Worm (Caenorhabditis elegans) whole organism, late embryonic: ENCODE measurements around the gene C09G12.17.

Experiments
- C08G9.2 ChIP-seq: sonication (generic microtip); optimal IDR thresholded peaks from 2 replicates; lab custom pipeline; 2016; ENCODE audit warnings: mild to moderate bottlenecking, missing genetic modification characterization, moderate library complexity, missing compliant biosample characterization
- Y22D7AL.16 ChIP-seq: sonication (generic microtip); optimal IDR thresholded peaks from 2 replicates; lab custom pipeline; 2016; ENCODE audit warnings: missing genetic modification characterization, missing compliant biosample characterization
- ahr-1 ChIP-seq: sonication (generic microtip); optimal IDR thresholded peaks from 2 replicates; lab custom pipeline; 2016; ENCODE audit warnings: missing genetic modification characterization, missing compliant biosample characterization
- ceh-18 ChIP-seq: sonication (generic microtip); optimal IDR thresholded peaks from 2 replicates; lab custom pipeline; 2016; ENCODE audit warnings: missing genetic modification characterization, missing compliant biosample characterization
- ceh-2 ChIP-seq: sonication (generic microtip); optimal IDR thresholded peaks from 2 replicates; lab custom pipeline; 2016; ENCODE audit warnings: missing genotype, missing genetic modification characterization, missing compliant biosample characterization
- ceh-22 ChIP-seq: sonication (generic microtip); optimal IDR thresholded peaks from 2 replicates; lab custom pipeline; 2017; ENCODE audit warnings: missing biosample characterization, missing genetic modification characterization
- ceh-30 ChIP-seq: fragments of 150-350 bp; optimal IDR thresholded peaks from 2 replicates; lab custom pipeline; 2014; ENCODE audit warnings: missing biosample characterization, missing genetic modification characterization
- ceh-31 ChIP-seq: sonication (generic microtip); optimal IDR thresholded peaks from 2 replicates; lab custom pipeline; 2016; ENCODE audit warnings: missing genetic modification characterization, missing compliant biosample characterization
- ceh-34 ChIP-seq: sonication (generic microtip); optimal IDR thresholded peaks from 2 replicates; lab custom pipeline; 2016; ENCODE audit warnings: mild to moderate bottlenecking, missing genetic modification characterization, missing compliant biosample characterization
- ceh-45 ChIP-seq: fragments of 200-800 bp; sonication (Bioruptor generic); IDR thresholded peaks from 2 replicates; pipeline ENCODE4 v1.3.6; 2022; ENCODE audit warnings: missing genetic modification reagents, missing genetic modification characterization, missing compliant biosample characterization
- ceh-48 ChIP-seq: sonication (generic microtip); optimal IDR thresholded peaks from 2 replicates; lab custom pipeline; 2016; ENCODE audit warnings: missing genetic modification characterization, inconsistent platforms, missing compliant biosample characterization
- ceh-6 ChIP-seq: fragments of 200-800 bp; sonication (Bioruptor generic); optimal IDR thresholded peaks from 2 replicates; lab custom pipeline; 2018; ENCODE audit warnings: mild to moderate bottlenecking, missing genetic modification characterization, missing compliant biosample characterization
- che-1 ChIP-seq: sonication (generic microtip); optimal IDR thresholded peaks from 2 replicates; lab custom pipeline; 2016; ENCODE audit warnings: mild to moderate bottlenecking, missing genetic modification characterization, missing compliant biosample characterization
- elt-4 ChIP-seq: sonication (generic microtip); optimal IDR thresholded peaks from 2 replicates; lab custom pipeline; 2016; ENCODE audit warnings: missing genetic modification characterization, missing compliant biosample characterization
- ets-4 ChIP-seq: sonication (generic microtip); optimal IDR thresholded peaks from 2 replicates; lab custom pipeline; 2016; ENCODE audit warnings: missing genetic modification characterization, missing compliant biosample characterization
- eyg-1 ChIP-seq: sonication (generic microtip); optimal IDR thresholded peaks from 2 replicates; lab custom pipeline; 2016; ENCODE audit warnings: missing genotype, missing genetic modification characterization, missing compliant biosample characterization
- fkh-10 ChIP-seq: fragments of 150-350 bp; optimal IDR thresholded peaks from 2 replicates; lab custom pipeline; 2014; ENCODE audit warnings: missing biosample characterization, missing genetic modification reagents, missing genetic modification characterization
- fkh-6 ChIP-seq: sonication (generic microtip); optimal IDR thresholded peaks from 2 replicates; lab custom pipeline; 2016; ENCODE audit warnings: missing genetic modification characterization, missing compliant biosample characterization
- gmeb-2 ChIP-seq: sonication (generic microtip); optimal IDR thresholded peaks from 2 replicates; lab custom pipeline; 2016; ENCODE audit warnings: missing genetic modification characterization, inconsistent platforms, missing compliant biosample characterization
- hlh-15 ChIP-seq: sonication (generic microtip); optimal IDR thresholded peaks from 2 replicates; lab custom pipeline; 2016; ENCODE audit warnings: missing genetic modification characterization, missing compliant biosample characterization
- hlh-30 ChIP-seq: sonication (generic microtip); optimal IDR thresholded peaks from 2 replicates; lab custom pipeline; 2017; ENCODE audit warnings: antibody characterized with exemption, missing genetic modification characterization, missing compliant biosample characterization; ENCODE audit not compliant: insufficient read depth
- hlh-8 ChIP-seq: sonication (generic microtip); optimal IDR thresholded peaks from 2 replicates; lab custom pipeline; 2016; ENCODE audit warnings: missing genotype, missing genetic modification characterization, missing compliant biosample characterization
- lim-6 ChIP-seq: sonication (generic microtip); optimal IDR thresholded peaks from 2 replicates; lab custom pipeline; 2016; ENCODE audit warnings: missing genetic modification characterization, missing compliant biosample characterization
- lin-11 ChIP-seq: fragments of 200-800 bp; sonication (Bioruptor generic); optimal IDR thresholded peaks from 2 replicates; lab custom pipeline; 2018; ENCODE audit warnings: mild to moderate bottlenecking, missing genetic modification characterization, missing compliant biosample characterization
- madf-2 ChIP-seq: sonication (generic microtip); optimal IDR thresholded peaks from 2 replicates; lab custom pipeline; 2017; ENCODE audit warnings: missing genetic modification characterization, missing compliant biosample characterization
- nfya-1 ChIP-seq: sonication (generic microtip); optimal IDR thresholded peaks from 2 replicates; lab custom pipeline; 2017; ENCODE audit warnings: missing genetic modification characterization, mild to moderate bottlenecking, missing compliant biosample characterization, antibody characterized with exemption, moderate library complexity
- nhr-11 ChIP-seq: fragments of 150-350 bp; optimal IDR thresholded peaks from 2 replicates; lab custom pipeline; 2014; ENCODE audit warnings: missing biosample characterization, missing genetic modification characterization
- nhr-232 ChIP-seq: sonication (generic microtip); optimal IDR thresholded peaks from 2 replicates; lab custom pipeline; 2016; ENCODE audit warnings: missing genetic modification characterization, missing compliant biosample characterization
- npax-4 ChIP-seq: sonication (generic microtip); optimal IDR thresholded peaks from 2 replicates; lab custom pipeline; 2016; ENCODE audit warnings: missing genetic modification characterization, missing compliant biosample characterization
- odd-2 ChIP-seq: sonication (generic microtip); optimal IDR thresholded peaks from 2 replicates; lab custom pipeline; 2017; ENCODE audit warnings: antibody characterized with exemption, mild to moderate bottlenecking, missing genetic modification characterization, missing compliant biosample characterization
- pag-3 ChIP-seq: sonication (generic microtip); optimal IDR thresholded peaks from 2 replicates; lab custom pipeline; 2016; ENCODE audit warnings: missing compliant biosample characterization, missing genetic modification characterization, borderline replicate concordance
- pat-9 ChIP-seq: fragments of 200-800 bp; sonication (Bioruptor generic); optimal IDR thresholded peaks from 2 replicates; lab custom pipeline; 2018; ENCODE audit warnings: mild to moderate bottlenecking, missing genetic modification characterization, moderate library complexity, missing compliant biosample characterization
- pax-1 ChIP-seq: fragments of 150-350 bp; optimal IDR thresholded peaks from 2 replicates; lab custom pipeline; 2014; ENCODE audit warnings: missing biosample characterization, missing genetic modification characterization
- pha-4 ChIP-seq: fragments of 150-350 bp; optimal IDR thresholded peaks from 2 replicates; lab custom pipeline; 2018; ENCODE audit warnings: missing biosample characterization, missing genetic modification reagents, missing genetic modification characterization
- pqm-1 ChIP-seq: sonication (generic microtip); optimal IDR thresholded peaks from 2 replicates; lab custom pipeline; 2016; ENCODE audit warnings: missing genetic modification characterization, missing compliant biosample characterization
- ref-2 ChIP-seq: sonication (generic microtip); optimal IDR thresholded peaks from 2 replicates; lab custom pipeline; 2016; ENCODE audit warnings: missing genetic modification characterization, missing compliant biosample characterization
- rnt-1 ChIP-seq: sonication (generic microtip); optimal IDR thresholded peaks from 2 replicates; lab custom pipeline; 2016; ENCODE audit warnings: missing genetic modification characterization, missing compliant biosample characterization
- sox-2 ChIP-seq: fragments of 200-800 bp; sonication (Bioruptor generic); IDR thresholded peaks from 2 replicates; pipeline ENCODE4 v1.3.6; 2022; ENCODE audit warnings: missing genetic modification reagents, missing genetic modification characterization, missing compliant biosample characterization
- syd-9 ChIP-seq: sonication (generic microtip); optimal IDR thresholded peaks from 2 replicates; lab custom pipeline; 2016; ENCODE audit warnings: mild to moderate bottlenecking, missing genetic modification characterization, moderate library complexity, missing compliant biosample characterization
- tbx-2 ChIP-seq: sonication (generic microtip); optimal IDR thresholded peaks from 2 replicates; lab custom pipeline; 2016; ENCODE audit warnings: missing genetic modification characterization, missing compliant biosample characterization
- ttx-3 ChIP-seq: sonication (generic microtip); optimal IDR thresholded peaks from 2 replicates; lab custom pipeline; 2016; ENCODE audit warnings: missing genetic modification reagents, missing genetic modification characterization, missing compliant biosample characterization
- unc-3 ChIP-seq, 2 experiments: fragments of 200-800 bp in 1 of 2; sonication (Bioruptor generic) in 1 of 2; sonication (generic microtip) in 1 of 2; conservative IDR thresholded peaks in 1 of 2; optimal IDR thresholded peaks in 1 of 2; 2 replicates each; pipeline versions ENCODE4 v1.3.6 to Lab custom; 2016 to 2022; ENCODE audit warnings: missing compliant biosample characterization in 2 of 2, missing genetic modification characterization in 2 of 2, missing genetic modification reagents in 1 of 2
- unc-42 ChIP-seq: sonication (generic microtip); optimal IDR thresholded peaks from 2 replicates; lab custom pipeline; 2016; ENCODE audit warnings: missing genotype, missing genetic modification characterization, missing compliant biosample characterization
- unc-55 ChIP-seq: sonication (generic microtip); optimal IDR thresholded peaks from 2 replicates; lab custom pipeline; 2017; ENCODE audit warnings: missing biosample characterization, missing genetic modification reagents, missing genetic modification characterization
- ztf-16 ChIP-seq: sonication (generic microtip); optimal IDR thresholded peaks from 2 replicates; lab custom pipeline; 2017; ENCODE audit warnings: missing genetic modification characterization, missing compliant biosample characterization

C09G12.17 gene

DNA sequence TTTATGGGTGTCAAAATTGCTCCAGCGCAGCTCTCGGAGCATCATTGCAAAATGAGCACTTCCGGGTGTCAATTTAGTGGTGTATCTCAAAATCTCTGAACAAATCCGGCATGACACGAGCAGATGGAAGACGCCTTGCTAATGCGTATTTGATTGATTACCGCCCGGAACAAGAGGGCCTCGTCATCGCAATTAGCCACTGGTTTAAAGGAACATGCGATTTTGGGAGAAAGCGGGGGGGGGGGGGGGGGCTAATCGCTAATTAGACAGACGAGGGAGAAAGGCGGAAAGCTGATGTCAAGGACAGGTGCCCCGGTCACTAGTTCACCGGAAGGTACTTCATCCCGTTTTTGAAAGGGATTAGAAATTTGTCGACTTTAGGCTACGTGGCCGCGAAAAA, 25.5 kb upstream of the C09G12.17 start:
- TF ChIP-seq pat-9 (no peak), unc-55 (GFP tag; lab: Kevin White, UChicago) (peak; percentile 25), odd-2 (tag; lab: Kevin White, UChicago) (no peak), ceh-6 (GFP tag; lab: Kevin White, UChicago) (peak; percentile 36), lin-11 (tag; lab: Kevin White, UChicago) (no peak), Y22D7AL.16 (no peak), ref-2 (tag; lab: Kevin White, UChicago) (peak; percentile 23), elt-4 (tag; lab: Kevin White, UChicago) (no peak), ceh-30 (no peak), ttx-3 (peak; percentile 8), rnt-1 (tag; lab: Kevin White, UChicago) (no peak), ceh-48 (tag; lab: Kevin White, UChicago) (peak; percentile 28), ceh-31 (tag; lab: Kevin White, UChicago) (peak; percentile 59), ceh-45 (GFP tag; lab: Robert Waterston, UW) (no peak), unc-3 (GFP tag; conservative IDR thresholded peaks at IDR 0.05; lab: Robert Waterston, UW) (no peak), unc-3 (tag; optimal IDR thresholded peaks at IDR 0.05; lab: Kevin White, UChicago) (no peak), C08G9.2 (no peak)
- TF ChIP-seq, all 69 proteins: peak for 6

DNA sequence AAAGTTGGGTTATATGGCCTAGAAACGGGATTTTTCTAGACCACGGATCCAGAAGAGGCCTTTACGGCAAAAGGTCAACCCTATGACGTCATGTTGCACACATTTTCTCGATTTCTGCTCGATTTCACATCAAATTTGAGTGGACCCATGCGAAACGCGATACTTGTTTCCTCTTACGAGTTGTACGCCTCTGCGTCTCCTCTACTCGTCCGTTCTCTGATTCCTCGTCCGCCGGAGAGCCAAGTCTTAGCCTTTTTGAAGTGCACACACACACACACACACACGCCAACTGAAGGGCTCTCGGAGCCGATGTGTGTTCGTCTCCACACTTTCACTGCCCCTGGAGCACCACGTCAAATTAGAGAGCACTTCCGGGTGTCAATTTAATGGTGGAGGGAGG, 24.7 kb upstream of the C09G12.17 start:
- TF ChIP-seq pqm-1 (tag; lab: Kevin White, UChicago) (no peak), ceh-22 (peak; percentile 36), sox-2 (GFP tag; lab: Robert Waterston, UW) (no peak), lim-6 (tag; lab: Kevin White, UChicago) (no peak), npax-4 (no peak), eyg-1 (tag; lab: Kevin White, UChicago) (peak; percentile 21), tbx-2 (tag; lab: Kevin White, UChicago) (peak; percentile 11), ceh-31 (tag; lab: Kevin White, UChicago) (peak; percentile 49), pax-1 (tag; lab: Kevin White, UChicago) (no peak), Y22D7AL.16 (no peak), ahr-1 (tag; lab: Kevin White, UChicago) (no peak), syd-9 (peak; percentile 7), madf-2 (tag; lab: Kevin White, UChicago) (no peak), ref-2 (tag; lab: Kevin White, UChicago) (peak; percentile 63), elt-4 (tag; lab: Kevin White, UChicago) (no peak), nhr-11 (tag; lab: Kevin White, UChicago) (no peak), lin-11 (tag; lab: Kevin White, UChicago) (no peak), unc-55 (GFP tag; lab: Kevin White, UChicago) (no peak), ceh-2 (tag; lab: Kevin White, UChicago) (peak; percentile 39), ceh-34 (tag; lab: Kevin White, UChicago) (peak; percentile 95), hlh-15 (no peak), ceh-30 (no peak), fkh-10 (GFP tag; lab: Kevin White, UChicago) (no peak), gmeb-2 (tag; lab: Kevin White, UChicago) (no peak), ets-4 (tag; lab: Kevin White, UChicago) (no peak), ttx-3 (no peak), fkh-6 (peak; percentile 38)
- TF ChIP-seq, all 69 proteins: peak for 9

DNA sequence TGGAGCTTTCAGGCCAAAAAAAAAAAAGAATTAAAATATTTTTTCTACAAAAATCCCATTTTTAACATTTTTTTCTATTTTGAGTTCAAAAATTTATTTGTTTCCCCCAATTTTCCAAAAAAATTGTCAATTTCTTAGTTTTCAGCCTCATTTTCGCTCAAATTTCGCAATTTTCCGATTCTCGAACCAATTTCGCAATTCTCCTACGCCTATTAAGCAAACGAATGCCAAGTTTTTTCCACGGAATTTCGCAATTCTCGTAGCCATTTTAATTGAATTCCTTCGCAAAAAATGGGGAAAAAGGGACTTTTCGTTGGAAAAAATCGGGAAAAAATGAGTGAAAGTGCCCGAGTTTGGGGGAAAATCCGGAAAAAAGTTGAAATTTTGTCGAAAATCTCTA, 24.1 kb upstream of the C09G12.17 start:
- TF ChIP-seq npax-4, result no peak
- TF ChIP-seq ztf-16, result no peak
- no peak for TF ChIP-seq Y22D7AL.16
- no peak for TF ChIP-seq fkh-6
- no peak for TF ChIP-seq madf-2 (tag; lab: Kevin White, UChicago)
- TF ChIP-seq unc-42 (tag; lab: Kevin White, UChicago), result no peak
- no peak for TF ChIP-seq ceh-18
- TF ChIP-seq nhr-232 (tag; lab: Kevin White, UChicago), result no peak
- TF ChIP-seq hlh-30, result no peak
- no peak for TF ChIP-seq eyg-1 (tag; lab: Kevin White, UChicago)
- no peak for TF ChIP-seq tbx-2 (tag; lab: Kevin White, UChicago)
- TF ChIP-seq che-1 (tag; lab: Kevin White, UChicago), result no peak
- TF ChIP-seq ceh-6 (GFP tag; lab: Kevin White, UChicago), result no peak
- TF ChIP-seq nfya-1, result no peak
- no peak for TF ChIP-seq unc-3 (GFP tag; conservative IDR thresholded peaks at IDR 0.05; lab: Robert Waterston, UW)
- no peak for TF ChIP-seq unc-3 (tag; optimal IDR thresholded peaks at IDR 0.05; lab: Kevin White, UChicago)
- no peak for TF ChIP-seq lin-11 (tag; lab: Kevin White, UChicago)
- TF ChIP-seq hlh-8 (tag; lab: Kevin White, UChicago), result no peak
- no peak for TF ChIP-seq pag-3 (tag; lab: Kevin White, UChicago)
- no peak for TF ChIP-seq sox-2 (GFP tag; lab: Robert Waterston, UW)
- no peak for TF ChIP-seq pha-4
